Fruit fly (Drosophila melanogaster) whole organism, prepupa: ENCODE results near the gene CG13965.

Experiments used
- CG10631 ChIP-seq: fragments of 200-800 bp; sonication (Bioruptor generic); optimal IDR thresholded peaks from 2 replicates; lab custom pipeline; 2016; ENCODE audit warnings: missing biosample characterization, missing genetic modification characterization
- CG6854 ChIP-seq: fragments of 200-800 bp; sonication (Bioruptor generic); optimal IDR thresholded peaks from 2 replicates; lab custom pipeline; 2017; ENCODE audit warnings: missing biosample characterization, mild to moderate bottlenecking, missing genetic modification characterization
- achi ChIP-seq: fragments of 200-800 bp; sonication (Bioruptor generic); optimal IDR thresholded peaks from 3 replicates; lab custom pipeline; 2016; ENCODE audit warnings: missing biosample characterization, missing genetic modification characterization
- topi ChIP-seq: fragments of 200-800 bp; sonication (Bioruptor generic); optimal IDR thresholded peaks from 3 replicates; lab custom pipeline; 2016; ENCODE audit warnings: missing biosample characterization, missing genetic modification characterization

dm6 chr2L:19917860-19918259 is 44.3 kb downstream of the CG13965 start:
- TF ChIP-seq CG6854 (GFP tag; lab: Kevin White, UChicago) (no peak), topi (GFP tag; lab: Kevin White, UChicago) (no peak), CG10631 (GFP tag; lab: Kevin White, UChicago) (no peak), achi (GFP tag; lab: Kevin White, UChicago) (no peak)
